Worm (Caenorhabditis elegans) whole organism, L2 larva: Measurements from ENCODE around the gene fipr-8.
A peak's percentile ranks its signal among the peaks of the same experiment; 100 is the strongest.

Experiments used
- F13H6.1 ChIP-seq: sonication (generic microtip); optimal IDR thresholded peaks from 2 replicates; lab custom pipeline; 2016; ENCODE audit warnings: missing genetic modification characterization, missing compliant biosample characterization
- R02D3.7 ChIP-seq: fragments of 150-350 bp; optimal IDR thresholded peaks from 2 replicates; lab custom pipeline; 2014; ENCODE audit warnings: missing biosample characterization, missing genetic modification characterization
- Y55F3AM.14 ChIP-seq: fragments of 200-800 bp; sonication (Bioruptor generic); optimal IDR thresholded peaks from 2 replicates; lab custom pipeline; 2018; ENCODE audit warnings: mild to moderate bottlenecking, missing genetic modification characterization, missing compliant biosample characterization
- alr-1 ChIP-seq: fragments of 150-350 bp; optimal IDR thresholded peaks from 2 replicates; lab custom pipeline; 2014; ENCODE audit warnings: missing biosample characterization, missing genetic modification characterization
- aly-2 ChIP-seq: fragments of 150-350 bp; optimal IDR thresholded peaks from 2 replicates; lab custom pipeline; 2014; ENCODE audit warnings: missing biosample characterization, missing genetic modification characterization
- ama-1 ChIP-seq: fragments of 150-350 bp; optimal IDR thresholded peaks from 2 replicates; lab custom pipeline; 2018; ENCODE audit warnings: inconsistent platforms
- blmp-1 ChIP-seq: sonication (generic microtip); optimal IDR thresholded peaks from 2 replicates; lab custom pipeline; 2017; ENCODE audit warnings: missing genetic modification characterization, mild to moderate bottlenecking, missing compliant biosample characterization, antibody characterized with exemption, moderate library complexity; ENCODE audit not compliant: insufficient read depth
- ceh-16 ChIP-seq: fragments of 150-350 bp; optimal IDR thresholded peaks from 2 replicates; lab custom pipeline; 2014; ENCODE audit warnings: missing biosample characterization, missing genetic modification characterization
- ceh-82 ChIP-seq: fragments of 150-350 bp; optimal IDR thresholded peaks from 2 replicates; lab custom pipeline; 2014; ENCODE audit warnings: missing biosample characterization, missing genetic modification characterization
- crh-2 ChIP-seq: sonication (generic microtip); optimal IDR thresholded peaks from 2 replicates; lab custom pipeline; 2017; ENCODE audit warnings: missing biosample characterization, missing genetic modification characterization
- elt-1 ChIP-seq: fragments of 150-350 bp; optimal IDR thresholded peaks from 2 replicates; lab custom pipeline; 2014; ENCODE audit warnings: missing biosample characterization, missing genetic modification characterization
- fos-1 ChIP-seq: fragments of 150-350 bp; optimal IDR thresholded peaks from 2 replicates; lab custom pipeline; 2014; ENCODE audit warnings: missing biosample characterization, missing genetic modification characterization
- gmeb-1 ChIP-seq: fragments of 150-350 bp; optimal IDR thresholded peaks from 2 replicates; lab custom pipeline; 2014; ENCODE audit warnings: missing biosample characterization, missing genetic modification characterization
- lin-11 ChIP-seq: fragments of 150-350 bp; sonication (generic microtip); optimal IDR thresholded peaks from 2 replicates; lab custom pipeline; 2014; ENCODE audit warnings: missing biosample characterization, missing genetic modification characterization, inconsistent platforms, mixed read lengths
- lin-13 ChIP-seq: fragments of 150-350 bp; optimal IDR thresholded peaks from 2 replicates; lab custom pipeline; 2014; ENCODE audit warnings: missing biosample characterization, missing genetic modification reagents, missing genetic modification characterization
- lin-39 ChIP-seq: fragments of 150-350 bp; optimal IDR thresholded peaks from 2 replicates; lab custom pipeline; 2014; ENCODE audit warnings: missing biosample characterization, missing genetic modification reagents, missing genetic modification characterization
- lsy-2 ChIP-seq, 2 experiments: fragments of 150-350 bp in 1 of 2; sonication (generic microtip) in 1 of 2; optimal IDR thresholded peaks; 2 replicates each; lab custom pipeline; 2014 to 2017; ENCODE audit warnings: missing biosample characterization in 2 of 2, missing genetic modification characterization in 2 of 2
- mab-5 ChIP-seq: fragments of 150-350 bp; optimal IDR thresholded peaks from 2 replicates; lab custom pipeline; 2014; ENCODE audit warnings: missing biosample characterization, missing genetic modification characterization
- mbf-1 ChIP-seq: sonication (generic microtip); optimal IDR thresholded peaks from 2 replicates; lab custom pipeline; 2017; ENCODE audit warnings: missing biosample characterization, missing genetic modification characterization
- mdl-1 ChIP-seq, 2 experiments: fragments of 150-350 bp in 1 of 2; sonication (generic microtip) in 1 of 2; optimal IDR thresholded peaks; 2 replicates each; lab custom pipeline; 2017; ENCODE audit warnings: missing biosample characterization in 2 of 2, missing genetic modification characterization in 2 of 2
- nhr-10 ChIP-seq: sonication (generic microtip); optimal IDR thresholded peaks from 2 replicates; lab custom pipeline; 2017; ENCODE audit warnings: missing biosample characterization, missing genetic modification characterization
- nhr-11 ChIP-seq: fragments of 150-350 bp; optimal IDR thresholded peaks from 2 replicates; lab custom pipeline; 2014; ENCODE audit warnings: missing biosample characterization, missing genetic modification characterization
- nhr-12 ChIP-seq: fragments of 150-350 bp; optimal IDR thresholded peaks from 2 replicates; lab custom pipeline; 2014; ENCODE audit warnings: missing biosample characterization, missing genetic modification characterization
- nhr-129 ChIP-seq: fragments of 150-350 bp; optimal IDR thresholded peaks from 2 replicates; lab custom pipeline; 2014; ENCODE audit warnings: missing biosample characterization, missing genetic modification characterization
- nhr-21 ChIP-seq: fragments of 150-350 bp; optimal IDR thresholded peaks from 2 replicates; lab custom pipeline; 2014; ENCODE audit warnings: missing biosample characterization, missing genetic modification characterization
- nhr-237 ChIP-seq: fragments of 150-350 bp; optimal IDR thresholded peaks from 2 replicates; lab custom pipeline; 2014; ENCODE audit warnings: missing biosample characterization, missing genetic modification characterization
- nhr-25 ChIP-seq: fragments of 150-350 bp; sonication (generic microtip); optimal IDR thresholded peaks from 3 replicates; lab custom pipeline; 2014; ENCODE audit warnings: missing biosample characterization, missing genetic modification characterization
- nhr-77 ChIP-seq: fragments of 150-350 bp; optimal IDR thresholded peaks from 2 replicates; lab custom pipeline; 2014; ENCODE audit warnings: missing biosample characterization, missing genetic modification characterization
- peb-1 ChIP-seq: fragments of 150-350 bp; optimal IDR thresholded peaks from 2 replicates; lab custom pipeline; 2014; ENCODE audit warnings: missing biosample characterization, missing genetic modification characterization
- sem-4 ChIP-seq: fragments of 150-350 bp; optimal IDR thresholded peaks from 2 replicates; lab custom pipeline; 2014; ENCODE audit warnings: missing biosample characterization, missing genetic modification reagents, missing genetic modification characterization
- sma-3 ChIP-seq: sonication (generic microtip); optimal IDR thresholded peaks from 2 replicates; lab custom pipeline; 2016; ENCODE audit warnings: missing genetic modification reagents, missing genetic modification characterization, missing compliant biosample characterization
- sma-9 ChIP-seq, 2 experiments: fragments of 150-350 bp in 1 of 2; sonication (generic microtip) in 1 of 2; optimal IDR thresholded peaks; 2 replicates each; lab custom pipeline; 2014 to 2016; ENCODE audit warnings: missing genetic modification characterization in 2 of 2, mild to moderate bottlenecking in 1 of 2, missing biosample characterization in 1 of 2, missing compliant biosample characterization in 1 of 2, missing genetic modification reagents in 1 of 2, moderate library complexity in 1 of 2
- unc-39 ChIP-seq: fragments of 150-350 bp; optimal IDR thresholded peaks from 2 replicates; lab custom pipeline; 2014; ENCODE audit warnings: missing biosample characterization, missing genetic modification characterization
- zag-1 ChIP-seq: fragments of 150-350 bp; optimal IDR thresholded peaks from 2 replicates; lab custom pipeline; 2014; ENCODE audit warnings: missing biosample characterization, missing genetic modification characterization
- ztf-1 ChIP-seq: fragments of 200-800 bp; sonication (Bioruptor generic); conservative IDR thresholded peaks from 2 replicates; pipeline ENCODE4 v1.3.6; 2022; ENCODE audit warnings: missing genetic modification characterization, missing compliant biosample characterization
- ztf-11 ChIP-seq: sonication (generic microtip); optimal IDR thresholded peaks from 2 replicates; lab custom pipeline; 2017; ENCODE audit warnings: missing biosample characterization, missing genetic modification characterization

Gene fipr-8

ce11 chrV:10203435-10204009, 36.2 kb downstream of the fipr-8 start, which contains the start of gene chpf-1:
chpf-1 (minus strand) TSS chrV:10203485.
- TF ChIP-seq crh-2 = peak; percentile 76
- no peak for TF ChIP-seq Y55F3AM.14 (GFP tag; lab: Kevin White, UChicago)
- peak; percentile 14 for TF ChIP-seq nhr-129 (tag; lab: Kevin White, UChicago)
- TF ChIP-seq lsy-2 (tag; optimal IDR thresholded peaks at IDR 0.05; lab: Kevin White, UChicago) = peak in 1 of 2 experiments; percentile 0
- no peak for TF ChIP-seq elt-1 (tag; lab: Kevin White, UChicago)
- TF ChIP-seq ama-1 (lab: Kevin White, UChicago) = peak; percentile 17
- no peak for TF ChIP-seq unc-39
- TF ChIP-seq F13H6.1 (tag; lab: Kevin White, UChicago) = no peak
- no peak for TF ChIP-seq sem-4 (tag; lab: Kevin White, UChicago)
- TF ChIP-seq sma-3 = no peak
- no peak for TF ChIP-seq ztf-11 (tag; lab: Kevin White, UChicago)
- TF ChIP-seq nhr-25 = no peak
- no peak for TF ChIP-seq peb-1 (tag; lab: Kevin White, UChicago)
- no peak for TF ChIP-seq R02D3.7 (tag; lab: Kevin White, UChicago)
- peak; percentile 59 for TF ChIP-seq blmp-1 (tag; lab: Kevin White, UChicago)
- TF ChIP-seq sma-9 (GFP tag; optimal IDR thresholded peaks at IDR 0.05; lab: Kevin White, UChicago) = peak; percentile 2
- no peak for TF ChIP-seq sma-9 (tag; optimal IDR thresholded peaks at IDR 0.05; lab: Kevin White, UChicago)
- TF ChIP-seq fos-1 = peak; percentile 70

DNA sequence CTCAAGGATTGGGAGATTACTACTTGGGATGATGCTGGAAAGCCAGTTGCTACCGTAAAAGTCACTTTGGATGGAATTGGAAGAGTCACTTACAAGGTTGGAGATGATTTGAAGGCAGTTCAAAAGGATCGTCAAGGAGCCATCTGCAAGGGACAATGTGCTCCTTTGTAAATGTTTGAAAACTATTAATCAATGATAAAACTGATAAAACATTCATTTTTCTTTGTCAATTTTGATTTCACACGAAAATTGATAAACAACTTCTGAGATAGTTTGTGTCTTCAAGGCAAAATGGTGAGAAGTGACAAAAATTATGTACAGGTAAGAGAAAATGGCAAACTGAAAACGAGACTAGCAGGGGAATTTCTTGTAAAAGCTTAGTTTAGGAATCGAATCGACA, 37.4 kb downstream of the fipr-8 start:
- TF ChIP-seq lin-39 (tag; lab: Kevin White, UChicago) (no peak), zag-1 (tag; lab: Kevin White, UChicago) (no peak), alr-1 (tag; lab: Kevin White, UChicago) (no peak), crh-2 (no peak)
- TF ChIP-seq, all 48 proteins: peak for 0

ce11 chrV:10201913-10202312, 37.8 kb downstream of the fipr-8 start, which contains the start of gene ZK856.7:
ZK856.7 (plus strand) TSS chrV:10202098.
- TF ChIP-seq nhr-25 (peak; percentile 25), ceh-82 (tag; lab: Kevin White, UChicago) (no peak), crh-2 (peak; percentile 37), lsy-2 (tag; optimal IDR thresholded peaks at IDR 0.05; lab: Kevin White, UChicago) (peak in 1 of 2 experiments; percentile 11)

DNA sequence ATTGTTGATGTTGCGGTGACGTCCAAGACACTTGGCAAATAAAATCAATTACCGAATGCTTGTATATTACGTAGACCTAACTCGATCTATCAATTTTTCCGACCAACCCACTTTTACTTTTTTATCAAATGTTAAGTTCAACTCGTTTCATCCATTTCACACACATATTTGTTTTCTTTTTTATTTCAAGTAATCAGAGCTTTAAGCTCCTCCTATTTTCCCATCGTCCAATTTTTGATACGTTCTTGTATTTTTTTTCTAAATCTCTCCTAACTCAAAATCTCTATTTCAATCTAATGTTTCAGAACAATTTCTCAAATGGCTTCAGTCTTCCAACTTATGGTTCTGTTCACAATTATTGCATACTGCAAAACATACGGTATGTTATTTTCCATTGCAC, 41.4 kb downstream of the fipr-8 start, which contains the start of gene ZK856.6:
Gene ZK856.6 (plus strand): TSS at position 301 of the 400 bp plus-strand sequence.
- no peak for TF ChIP-seq nhr-10 (tag; lab: Kevin White, UChicago)
- no peak for TF ChIP-seq nhr-129 (tag; lab: Kevin White, UChicago)
- TF ChIP-seq aly-2 (tag; lab: Kevin White, UChicago) = no peak
- TF ChIP-seq peb-1 (tag; lab: Kevin White, UChicago) = no peak
- no peak for TF ChIP-seq sma-9 (GFP tag; optimal IDR thresholded peaks at IDR 0.05; lab: Kevin White, UChicago)
- no peak for TF ChIP-seq sma-9 (tag; optimal IDR thresholded peaks at IDR 0.05; lab: Kevin White, UChicago)
- TF ChIP-seq F13H6.1 (tag; lab: Kevin White, UChicago) = no peak
- no peak for TF ChIP-seq elt-1 (tag; lab: Kevin White, UChicago)
- no peak for TF ChIP-seq zag-1 (tag; lab: Kevin White, UChicago)
- no peak for TF ChIP-seq mdl-1 (tag; optimal IDR thresholded peaks at IDR 0.05; lab: Kevin White, UChicago)
- no peak for TF ChIP-seq nhr-12 (tag; lab: Kevin White, UChicago)

DNA sequence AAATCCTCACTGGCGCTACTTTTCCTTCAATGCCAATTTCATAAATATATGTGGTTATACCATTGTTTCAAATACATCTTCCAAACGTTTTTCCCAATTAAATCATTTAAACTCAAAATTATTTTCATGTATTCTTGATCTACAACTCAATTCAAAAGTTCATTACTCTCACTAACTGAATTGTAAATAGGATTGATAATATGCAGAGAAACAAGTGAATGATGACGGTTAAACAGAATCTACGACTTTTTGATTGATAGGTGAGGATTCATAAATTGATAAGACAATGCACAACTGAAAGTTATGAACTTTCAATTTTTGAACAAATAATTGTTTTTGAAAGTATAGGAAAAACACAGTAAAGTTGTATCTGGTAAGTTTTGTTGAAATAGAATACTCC, 48.5 kb downstream of the fipr-8 start:
- peak; percentile 35 for TF ChIP-seq fos-1
- no peak for TF ChIP-seq blmp-1 (tag; lab: Kevin White, UChicago)

DNA sequence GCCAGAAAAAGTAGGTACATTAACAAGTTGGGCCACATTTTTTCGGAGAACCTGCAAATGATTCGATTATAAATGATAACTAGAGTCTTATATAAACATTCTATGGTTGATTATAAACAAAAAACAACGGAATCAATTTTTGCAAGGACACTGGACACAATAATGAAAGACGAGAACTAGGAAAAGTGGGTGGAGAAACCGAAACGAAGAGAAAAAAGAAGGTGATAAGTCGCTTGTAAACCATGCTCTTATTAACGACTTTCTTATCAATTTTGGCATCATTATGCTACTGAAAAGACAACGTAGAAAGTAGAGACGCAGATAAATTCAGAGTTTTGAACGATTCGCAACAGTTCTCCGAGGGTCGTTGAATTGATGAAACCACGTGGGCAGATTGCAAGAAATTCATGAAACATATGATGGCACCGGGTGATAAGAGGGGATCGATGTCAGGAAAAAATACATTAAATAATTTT, 49.6 kb downstream of the fipr-8 start, which contains the start of gene ZK856.5:
Gene ZK856.5 (minus strand): TSS at position 51 of the 476 bp plus-strand sequence.
- no peak for TF ChIP-seq ceh-16 (tag; lab: Kevin White, UChicago)
- no peak for TF ChIP-seq unc-39
- no peak for TF ChIP-seq mab-5
- no peak for TF ChIP-seq ceh-82 (tag; lab: Kevin White, UChicago)
- no peak for TF ChIP-seq nhr-21
- TF ChIP-seq gmeb-1 (tag; lab: Kevin White, UChicago) = no peak
- no peak for TF ChIP-seq elt-1 (tag; lab: Kevin White, UChicago)
- TF ChIP-seq mdl-1 (tag; optimal IDR thresholded peaks at IDR 0.05; lab: Kevin White, UChicago) = peak in 1 of 2 experiments; percentile 36
- TF ChIP-seq F13H6.1 (tag; lab: Kevin White, UChicago) = no peak
- TF ChIP-seq ztf-1 (GFP tag; lab: Robert Waterston, UW) = no peak
- TF ChIP-seq fos-1 = peak; percentile 71
- TF ChIP-seq lin-13 = no peak
- no peak for TF ChIP-seq nhr-237 (tag; lab: Kevin White, UChicago)
- no peak for TF ChIP-seq lin-39 (tag; lab: Kevin White, UChicago)
- no peak for TF ChIP-seq nhr-25
- peak; percentile 68 for TF ChIP-seq sma-9 (GFP tag; optimal IDR thresholded peaks at IDR 0.05; lab: Kevin White, UChicago)
- TF ChIP-seq sma-9 (tag; optimal IDR thresholded peaks at IDR 0.05; lab: Kevin White, UChicago) = no peak
- peak; percentile 61 for TF ChIP-seq crh-2
- no peak for TF ChIP-seq lin-11
- TF ChIP-seq nhr-11 (tag; lab: Kevin White, UChicago) = no peak
- TF ChIP-seq nhr-77 = no peak
- no peak for TF ChIP-seq nhr-12 (tag; lab: Kevin White, UChicago)
- no peak for TF ChIP-seq mbf-1 (tag; lab: Kevin White, UChicago)
- TF ChIP-seq, all 48 proteins: peak for 4
